Fruit fly (Drosophila melanogaster) whole organism, embryonic: ENCODE measurements around the gene CG1774.

Source experiments
- BEAF-32 ChIP-seq: fragments of 200-800 bp; sonication (Bioruptor generic); optimal IDR thresholded peaks from 3 replicates; lab custom pipeline; 2017; ENCODE audit warnings: missing biosample characterization, missing genetic modification characterization, mild to moderate bottlenecking, moderate library complexity, missing genetic modification reagents
- Bgb ChIP-seq: fragments of 200-800 bp; sonication (Bioruptor generic); IDR thresholded peaks from 2 replicates; pipeline ENCODE4 v1.3.6; 2022; ENCODE audit warnings: missing biosample characterization, missing genetic modification characterization; ENCODE audit not compliant: partially characterized antibody
- CG12391 ChIP-seq: fragments of 200-800 bp; sonication (Bioruptor generic); optimal IDR thresholded peaks from 3 replicates; lab custom pipeline; 2018; ENCODE audit warnings: missing biosample characterization, mild to moderate bottlenecking, missing genetic modification characterization, moderate library complexity
- CG12659 ChIP-seq: fragments of 200-800 bp; sonication (Bioruptor generic); optimal IDR thresholded peaks from 3 replicates; lab custom pipeline; 2017; ENCODE audit warnings: mild to moderate bottlenecking, missing biosample characterization, missing genetic modification reagents, missing genetic modification characterization
- CG13624 ChIP-seq: fragments of 200-800 bp; sonication (Bioruptor generic); optimal IDR thresholded peaks from 2 replicates; lab custom pipeline; 2016; ENCODE audit warnings: missing biosample characterization, missing genetic modification characterization
- CG14710 ChIP-seq: fragments of 200-800 bp; sonication (Bioruptor generic); optimal IDR thresholded peaks from 3 replicates; lab custom pipeline; 2019; ENCODE audit warnings: missing biosample characterization, mild to moderate bottlenecking, missing genetic modification characterization, moderate library complexity
- CG16813 ChIP-seq: fragments of 200-800 bp; sonication (Bioruptor generic); IDR thresholded peaks from 3 replicates; pipeline ENCODE4 v1.3.6; 2022; ENCODE audit warnings: missing biosample characterization, missing genetic modification characterization; ENCODE audit not compliant: partially characterized antibody
- CG17829 ChIP-seq: fragments of 200-800 bp; optimal IDR thresholded peaks from 2 replicates; lab custom pipeline; 2019; ENCODE audit warnings: missing biosample characterization, mild to moderate bottlenecking, missing genetic modification characterization, moderate library complexity
- CG2120 ChIP-seq: fragments of 200-800 bp; sonication (Bioruptor generic); optimal IDR thresholded peaks from 3 replicates; lab custom pipeline; 2016; ENCODE audit warnings: missing biosample characterization, missing genetic modification characterization
- CG30020 ChIP-seq: fragments of 200-800 bp; optimal IDR thresholded peaks from 2 replicates; lab custom pipeline; 2019; ENCODE audit warnings: missing biosample characterization, mild to moderate bottlenecking, missing genetic modification characterization, moderate library complexity
- CG32772 ChIP-seq: fragments of 200-800 bp; sonication (Bioruptor generic); IDR thresholded peaks from 2 replicates; pipeline ENCODE4 v1.3.6; 2022; ENCODE audit warnings: missing biosample characterization, missing genetic modification characterization
- CG7786 ChIP-seq: fragments of 200-800 bp; sonication (Bioruptor generic); optimal IDR thresholded peaks from 2 replicates; lab custom pipeline; 2016; ENCODE audit warnings: missing biosample characterization, missing genetic modification characterization
- CG9437 ChIP-seq: fragments of 200-800 bp; sonication (Bioruptor generic); optimal IDR thresholded peaks from 2 replicates; lab custom pipeline; 2018; ENCODE audit warnings: missing biosample characterization, mild to moderate bottlenecking, missing genetic modification characterization
- Camta ChIP-seq: fragments of 200-800 bp; sonication (Bioruptor generic); optimal IDR thresholded peaks from 2 replicates; lab custom pipeline; 2016; ENCODE audit warnings: missing biosample characterization, missing genetic modification characterization
- Dp ChIP-seq: fragments of 200-800 bp; sonication (Bioruptor generic); optimal IDR thresholded peaks from 2 replicates; lab custom pipeline; 2018; ENCODE audit warnings: missing biosample characterization, mild to moderate bottlenecking, missing genetic modification characterization, moderate library complexity
- Dref ChIP-seq: fragments of 200-800 bp; sonication (Bioruptor generic); IDR thresholded peaks from 2 replicates; pipeline ENCODE4 v1.3.6; 2022; ENCODE audit warnings: missing biosample characterization, missing genetic modification characterization
- Fer3 ChIP-seq: fragments of 200-800 bp; sonication (Bioruptor generic); optimal IDR thresholded peaks from 2 replicates; lab custom pipeline; 2018; ENCODE audit warnings: missing biosample characterization, mild to moderate bottlenecking, missing genetic modification characterization, moderate library complexity
- HLH3B ChIP-seq: fragments of 200-800 bp; sonication (Bioruptor generic); IDR thresholded peaks from 2 replicates; pipeline ENCODE4 v1.3.6; 2022; ENCODE audit warnings: missing biosample characterization, missing genetic modification characterization
- Lhr ChIP-seq: fragments of 200-800 bp; sonication (Bioruptor generic); optimal IDR thresholded peaks from 3 replicates; lab custom pipeline; 2017; ENCODE audit warnings: mild to moderate bottlenecking, missing biosample characterization, missing genetic modification reagents, missing genetic modification characterization
- MBD-R2 ChIP-seq: fragments of 200-800 bp; sonication (Bioruptor generic); IDR thresholded peaks from 2 replicates; pipeline ENCODE4 v1.3.6; 2022; ENCODE audit warnings: missing biosample characterization, missing genetic modification characterization
- Mad ChIP-seq: fragments of 200-800 bp; sonication (Bioruptor generic); optimal IDR thresholded peaks from 2 replicates; lab custom pipeline; 2016; ENCODE audit warnings: missing biosample characterization, missing genetic modification characterization
- Opbp ChIP-seq: fragments of 200-800 bp; sonication (Bioruptor generic); IDR thresholded peaks from 3 replicates; pipeline ENCODE4 v1.3.6; 2022; ENCODE audit warnings: missing biosample characterization, missing genetic modification characterization; ENCODE audit not compliant: partially characterized antibody
- Rx ChIP-seq: fragments of 200-800 bp; sonication (Bioruptor generic); IDR thresholded peaks from 2 replicates; pipeline ENCODE4 v1.3.6; 2022; ENCODE audit warnings: missing biosample characterization, missing genetic modification characterization
- Scr ChIP-seq: fragments of 200-800 bp; sonication (Bioruptor generic); IDR thresholded peaks from 2 replicates; pipeline ENCODE4 v1.3.6; 2022; ENCODE audit warnings: missing biosample characterization, missing genetic modification characterization; ENCODE audit not compliant: partially characterized antibody
- Sin3A ChIP-seq: fragments of >200 bp; optimal IDR thresholded peaks from 2 replicates; lab custom pipeline; 2018
- Sry-δ ChIP-seq: fragments of 200-800 bp; sonication (Bioruptor generic); optimal IDR thresholded peaks from 2 replicates; lab custom pipeline; 2016; ENCODE audit warnings: missing biosample characterization, missing genetic modification characterization
- ab ChIP-seq: fragments of 200-800 bp; sonication (Bioruptor generic); optimal IDR thresholded peaks from 2 replicates; lab custom pipeline; 2016; ENCODE audit warnings: missing biosample characterization, missing genetic modification characterization
- amos ChIP-seq: fragments of 200-800 bp; sonication (Bioruptor generic); IDR thresholded peaks from 2 replicates; pipeline ENCODE4 v1.3.6; 2022; ENCODE audit warnings: missing biosample characterization, missing genetic modification characterization; ENCODE audit not compliant: partially characterized antibody
- aop ChIP-seq: fragments of 200-800 bp; sonication (Bioruptor generic); IDR thresholded peaks from 2 replicates; pipeline ENCODE4 v1.3.6; 2022; ENCODE audit warnings: missing biosample characterization, missing genetic modification characterization
- ato ChIP-seq: fragments of 200-800 bp; sonication (Bioruptor generic); IDR thresholded peaks from 2 replicates; pipeline ENCODE4 v1.3.6; 2022; ENCODE audit warnings: missing biosample characterization, missing genetic modification characterization; ENCODE audit not compliant: partially characterized antibody
- bbx ChIP-seq: fragments of 200-800 bp; sonication (Bioruptor generic); IDR thresholded peaks from 2 replicates; pipeline ENCODE4 v1.3.6; 2022; ENCODE audit warnings: missing biosample characterization, missing genetic modification characterization; ENCODE audit not compliant: partially characterized antibody
- bigmax ChIP-seq: fragments of 200-800 bp; sonication (Bioruptor generic); optimal IDR thresholded peaks from 2 replicates; lab custom pipeline; 2018; ENCODE audit warnings: missing biosample characterization, mild to moderate bottlenecking, missing genetic modification characterization
- hbn ChIP-seq: fragments of 200-800 bp; sonication (Bioruptor generic); IDR thresholded peaks from 2 replicates; pipeline ENCODE4 v1.3.6; 2022; ENCODE audit warnings: missing biosample characterization, missing genetic modification characterization; ENCODE audit not compliant: partially characterized antibody
- hth ChIP-seq: fragments of >200 bp; optimal IDR thresholded peaks from 2 replicates; lab custom pipeline; 2017; ENCODE audit warnings: inconsistent platforms
- inv ChIP-seq: fragments of 200-800 bp; sonication (Bioruptor generic); IDR thresholded peaks from 2 replicates; pipeline ENCODE4 v1.3.6; 2022; ENCODE audit warnings: missing biosample characterization, missing genetic modification characterization; ENCODE audit not compliant: partially characterized antibody
- kni ChIP-seq: fragments of 200-800 bp; sonication (Bioruptor generic); optimal IDR thresholded peaks from 3 replicates; lab custom pipeline; 2017; ENCODE audit warnings: mild to moderate bottlenecking, missing biosample characterization, missing genetic modification reagents, missing genetic modification characterization
- knrl ChIP-seq: fragments of 200-800 bp; sonication (Bioruptor generic); IDR thresholded peaks from 3 replicates; pipeline ENCODE4 v1.3.6; 2022; ENCODE audit warnings: missing biosample characterization, missing genetic modification characterization; ENCODE audit not compliant: partially characterized antibody
- lilli ChIP-seq: fragments of 200-800 bp; sonication (Bioruptor generic); optimal IDR thresholded peaks from 3 replicates; lab custom pipeline; 2016; ENCODE audit warnings: missing biosample characterization, missing genetic modification characterization
- mld ChIP-seq: fragments of 200-800 bp; sonication (Bioruptor generic); IDR thresholded peaks from 3 replicates; pipeline ENCODE4 v1.3.6; 2022; ENCODE audit warnings: missing biosample characterization, missing genetic modification characterization; ENCODE audit not compliant: partially characterized antibody
- nerfin-1 ChIP-seq: fragments of 200-800 bp; sonication (Bioruptor generic); optimal IDR thresholded peaks from 3 replicates; lab custom pipeline; 2019; ENCODE audit warnings: missing biosample characterization, mild to moderate bottlenecking, missing genetic modification characterization, moderate library complexity
- p53 ChIP-seq: fragments of 200-800 bp; sonication (Bioruptor generic); optimal IDR thresholded peaks from 2 replicates; lab custom pipeline; 2016; ENCODE audit warnings: missing biosample characterization, missing genetic modification characterization
- phol ChIP-seq: fragments of 200-800 bp; sonication (Bioruptor generic); optimal IDR thresholded peaks from 3 replicates; lab custom pipeline; 2018; ENCODE audit warnings: missing biosample characterization, mild to moderate bottlenecking, missing genetic modification characterization, moderate library complexity
- prd ChIP-seq, 3 experiments: fragments of >200 bp in 2 of 3; fragments of 200-800 bp in 1 of 3; sonication (Bioruptor generic) in 1 of 3; optimal IDR thresholded peaks in 2 of 3; IDR thresholded peaks in 1 of 3; 2 replicates in 2 of 3; 3 replicates in 1 of 3; pipeline versions ENCODE4 v1.3.6 to Lab custom; 2017 to 2022; ENCODE audit warnings: missing biosample characterization in 1 of 3, missing genetic modification characterization in 1 of 3
- pzg ChIP-seq: fragments of 200-800 bp; sonication (Bioruptor generic); optimal IDR thresholded peaks from 3 replicates; lab custom pipeline; 2018; ENCODE audit warnings: missing biosample characterization, mild to moderate bottlenecking, missing genetic modification characterization, moderate library complexity
- schlank ChIP-seq: fragments of 200-800 bp; sonication (Bioruptor generic); optimal IDR thresholded peaks from 2 replicates; lab custom pipeline; 2018; ENCODE audit warnings: missing biosample characterization, mild to moderate bottlenecking, missing genetic modification characterization
- sens ChIP-seq: fragments of 200-800 bp; sonication (Bioruptor generic); peaks from one replicate; lab custom pipeline; 2016; ENCODE audit warnings: missing biosample characterization, missing genetic modification characterization
- slou ChIP-seq: fragments of 200-800 bp; sonication (Bioruptor generic); optimal IDR thresholded peaks from 3 replicates; lab custom pipeline; 2016; ENCODE audit warnings: missing biosample characterization, missing genetic modification characterization
- stwl ChIP-seq: fragments of 200-800 bp; sonication (Bioruptor generic); optimal IDR thresholded peaks from 3 replicates; lab custom pipeline; 2018; ENCODE audit warnings: missing biosample characterization, mild to moderate bottlenecking, missing genetic modification characterization, moderate library complexity
- unc-4 ChIP-seq: fragments of 200-800 bp; sonication (Bioruptor generic); IDR thresholded peaks from 2 replicates; pipeline ENCODE4 v1.3.6; 2022; ENCODE audit warnings: missing biosample characterization, missing genetic modification characterization; ENCODE audit not compliant: partially characterized antibody

Gene CG1774

dm6 chr3R:31580586-31580994, 12.0 kb upstream of the CG1774 start, which contains the start of the genes pygo and rod (continued):
- TF ChIP-seq prd (optimal IDR thresholded peaks at IDR 0.05; lab: Kevin White, UChicago) (no peak), prd (GFP tag; IDR thresholded peaks at IDR 0.05; lab: Robert Waterston, UW) (0 out of 3 replicates have a peak, but pooled peaks have one; percentile 5), Dp (GFP tag; lab: Kevin White, UChicago) (peak; percentile 78), kni (GFP tag; lab: Kevin White, UChicago) (no peak), Bgb (GFP tag; lab: Robert Waterston, UW) (peak; percentile 59; the same call in 1 of the 2 replicates), inv (GFP tag; lab: Robert Waterston, UW) (peak; percentile 47), CG17829 (tag; lab: Kevin White, UChicago) (peak; percentile 55), nerfin-1 (peak; percentile 60), CG13624 (GFP tag; lab: Kevin White, UChicago) (peak; percentile 37), CG12659 (GFP tag; lab: Kevin White, UChicago) (peak; percentile 56), lilli (GFP tag; lab: Kevin White, UChicago) (peak; percentile 34), Lhr (GFP tag; lab: Kevin White, UChicago) (peak; percentile 20), pzg (GFP tag; lab: Kevin White, UChicago) (peak; percentile 86), Scr (GFP tag; lab: Robert Waterston, UW) (peak; percentile 70), stwl (tag; lab: Kevin White, UChicago) (peak; percentile 90), CG30020 (tag; lab: Kevin White, UChicago) (peak; percentile 8), Sry-δ (GFP tag; lab: Kevin White, UChicago) (peak; percentile 73), hth (lab: Kevin White, UChicago) (no peak), sens (GFP tag; lab: Kevin White, UChicago) (peak; percentile 27), Rx (no peak), Dref (GFP tag; lab: Robert Waterston, UW) (peak; percentile 68), Opbp (peak; percentile 67; the same call in 2 of the 3 replicates), CG9437 (GFP tag; lab: Kevin White, UChicago) (peak; percentile 98), Camta (GFP tag; lab: Kevin White, UChicago) (peak; percentile 0), CG14710 (tag; lab: Kevin White, UChicago) (peak; percentile 62), slou (GFP tag; lab: Kevin White, UChicago) (no peak), BEAF-32 (GFP tag; lab: Kevin White, UChicago) (peak; percentile 68), phol (tag; lab: Kevin White, UChicago) (peak; percentile 48), CG32772 (GFP tag; lab: Robert Waterston, UW) (no peak), CG16813 (GFP tag; lab: Robert Waterston, UW) (peak; percentile 67), Sin3A (lab: Kevin White, UChicago) (peak; percentile 93), bigmax (GFP tag; lab: Kevin White, UChicago) (peak; percentile 46), ab (no peak), HLH3B (GFP tag; lab: Robert Waterston, UW) (no peak), CG7786 (peak; percentile 13), p53 (GFP tag; lab: Kevin White, UChicago) (peak; percentile 39), amos (GFP tag; lab: Robert Waterston, UW) (peak; percentile 57), aop (GFP tag; lab: Robert Waterston, UW) (no peak), Mad (GFP tag; lab: Kevin White, UChicago) (peak; percentile 15), bbx (peak; percentile 45), unc-4 (GFP tag; lab: Robert Waterston, UW) (peak; percentile 67), CG12391 (tag; lab: Kevin White, UChicago) (peak; percentile 34), hbn (GFP tag; lab: Robert Waterston, UW) (peak; percentile 52), Fer3 (no peak), CG2120 (peak; percentile 20), mld (GFP tag; lab: Robert Waterston, UW) (no peak), MBD-R2 (GFP tag; lab: Robert Waterston, UW) (peak; percentile 84), knrl (GFP tag; lab: Robert Waterston, UW) (peak; percentile 58; the same call in 2 of the 3 replicates), ato (GFP tag; lab: Robert Waterston, UW) (0 out of 2 replicates have a peak, but pooled peaks have one; percentile 39), schlank (no peak)
